Worm (Caenorhabditis elegans) whole organism, midembryonic: ENCODE results near the gene F56C9.3.

Experiments
- ztf-23 ChIP-seq: fragments of 200-800 bp; sonication (Bioruptor generic); IDR thresholded peaks from 2 replicates; pipeline ENCODE4 v1.3.6; 2022; ENCODE audit warnings: missing genetic modification reagents, missing genetic modification characterization, missing compliant biosample characterization
- ztf-29 ChIP-seq: fragments of 200-800 bp; sonication (Bioruptor generic); IDR thresholded peaks from 2 replicates; pipeline ENCODE4 v1.3.6; 2022; ENCODE audit warnings: missing genetic modification reagents, missing genetic modification characterization, missing compliant biosample characterization

- TF ChIP-seq ztf-23 (no peak), ztf-29 (GFP tag; lab: Robert Waterston, UW) (no peak)
Measured at ce11 chrIII:7273718-7274117, 37.4 kb upstream of the F56C9.3 start.
